Fruit fly (Drosophila melanogaster): ENCODE data around the gene CG4669.

Gene CG4669

DNA sequence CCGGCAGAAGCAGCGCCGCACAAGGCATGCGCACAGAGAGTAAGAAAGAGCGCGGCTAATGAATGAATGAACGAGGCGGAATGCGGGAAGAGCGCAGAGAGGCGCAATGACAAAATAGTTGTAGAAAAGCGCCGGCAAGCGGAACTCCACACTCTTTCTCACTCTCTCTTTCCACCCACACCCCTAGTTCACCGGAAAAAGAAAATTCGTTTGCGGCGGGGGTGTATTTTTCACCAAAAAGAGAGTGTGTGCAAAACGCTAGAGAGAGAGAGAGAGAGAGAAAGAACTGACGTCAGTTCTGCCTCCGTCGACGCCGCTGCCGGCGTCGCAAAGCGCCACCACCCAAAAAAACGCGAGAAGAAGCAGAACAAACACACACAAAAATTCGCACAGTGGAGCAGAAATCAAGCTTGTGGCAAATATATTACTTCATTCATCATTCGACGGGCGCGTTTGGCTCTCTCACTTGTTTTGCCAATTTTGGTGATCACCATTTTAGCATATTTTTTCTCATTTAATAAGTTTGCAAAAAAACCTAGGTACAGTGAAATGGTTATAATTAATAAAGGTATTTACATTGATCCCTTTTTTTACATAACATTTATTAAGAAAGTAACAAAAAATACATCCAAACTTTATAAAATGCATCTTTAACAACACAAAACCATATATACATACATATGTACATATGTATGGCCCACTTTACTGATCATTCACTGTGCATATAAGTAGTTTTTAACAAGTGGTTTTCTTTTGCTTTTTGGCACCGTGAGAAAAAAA lies 49.2 kb upstream of the CG4669 start (continued):
- TF ChIP-seq kah (GFP tag; optimal IDR thresholded peaks at IDR 0.05) (no peak), chif (GFP tag; optimal IDR thresholded peaks at IDR 0.05) (peak; percentile 33 to 39), sug (tag; optimal IDR thresholded peaks at IDR 0.05) (peak; percentile 27), Rx (GFP tag; IDR thresholded peaks at IDR 0.05) (no peak), crc (GFP tag; optimal IDR thresholded peaks at IDR 0.05) (no peak), Ssrp (tag; optimal IDR thresholded peaks at IDR 0.05) (peak; percentile 49), dpn (GFP tag; optimal IDR thresholded peaks at IDR 0.05) (peak; percentile 64 to 68), CG11093 (GFP tag; IDR thresholded peaks at IDR 0.05) (0 out of 3 replicates have a peak, but pooled peaks have one; percentile 51), tx (GFP tag; optimal IDR thresholded peaks at IDR 0.05) (no peak), Jarid2 (GFP tag; optimal IDR thresholded peaks at IDR 0.05) (no peak), esg (GFP tag; conservative IDR thresholded peaks at IDR 0.05) (peak; percentile 58; the same call in 1 of the 2 replicates), Xbp1 (GFP tag; optimal IDR thresholded peaks at IDR 0.05) (peak; percentile 55), CG16779 (GFP tag; IDR thresholded peaks at IDR 0.05) (no peak), dati (GFP tag; IDR thresholded peaks at IDR 0.05) (no peak), sens (GFP tag) (peak; percentile 24), ab (GFP tag; optimal IDR thresholded peaks at IDR 0.05) (peak; percentile 30), CTCF (GFP tag; optimal IDR thresholded peaks at IDR 0.05) (no peak), CG18599 (GFP tag; optimal IDR thresholded peaks at IDR 0.05) (peak; percentile 74), mld (GFP tag; IDR thresholded peaks at IDR 0.05; ENCODE audit: partially characterized antibody) (no peak), CG14667 (GFP tag; IDR thresholded peaks at IDR 0.05) (0 out of 2 replicates have a peak, but pooled peaks have one; percentile 17), bcd (GFP tag; optimal IDR thresholded peaks at IDR 0.05) (peak; percentile 75), CG12236 (GFP tag; optimal IDR thresholded peaks at IDR 0.05) (peak; percentile 30), CG16815 (GFP tag; optimal IDR thresholded peaks at IDR 0.05) (peak; percentile 47), CG13624 (GFP tag; optimal IDR thresholded peaks at IDR 0.05) (peak; percentile 48), NK7.1 (GFP tag; optimal IDR thresholded peaks at IDR 0.05) (peak; percentile 14), Sry-δ (GFP tag; optimal IDR thresholded peaks at IDR 0.05) (no peak), br (optimal IDR thresholded peaks at IDR 0.05) (no peak), sim (GFP tag; IDR thresholded peaks at IDR 0.05) (0 out of 2 replicates have a peak, but pooled peaks have one; percentile 55), eve (GFP tag; optimal IDR thresholded peaks at IDR 0.05) (peak in 1 of 2 experiments; percentile 35), CG6689 (GFP tag; IDR thresholded peaks at IDR 0.05) (no peak), lbe (GFP tag; optimal IDR thresholded peaks at IDR 0.05) (no peak), ttk (GFP tag; IDR thresholded peaks at IDR 0.05) (peak; percentile 33; the same call in 1 of the 2 replicates), Blimp-1 (GFP tag; optimal IDR thresholded peaks at IDR 0.05) (peak; percentile 33), pho (GFP tag; optimal IDR thresholded peaks at IDR 0.05) (peak; percentile 69), jigr1 (GFP tag; IDR thresholded peaks at IDR 0.05) (no peak), CG12659 (GFP tag; optimal IDR thresholded peaks at IDR 0.05) (peak; percentile 65), ind (GFP tag; optimal IDR thresholded peaks at IDR 0.05) (peak; percentile 60), bab2 (GFP tag; optimal IDR thresholded peaks at IDR 0.05) (peak; percentile 17), YL-1 (GFP tag; optimal IDR thresholded peaks at IDR 0.05) (peak; percentile 12), CG6254 (GFP tag; optimal IDR thresholded peaks at IDR 0.05) (peak; percentile 21), Camta (GFP tag; optimal IDR thresholded peaks at IDR 0.05) (no peak), Bgb (GFP tag; IDR thresholded peaks at IDR 0.05; ENCODE audit: partially characterized antibody) (peak; percentile 35; the same call in 1 of the 2 replicates), CG6654 (GFP tag; optimal IDR thresholded peaks at IDR 0.05) (peak; percentile 32), vvl (GFP tag; IDR thresholded peaks at IDR 0.05) (peak; percentile 61; the same call in 1 of the 2 replicates), Ets97D (GFP tag; optimal IDR thresholded peaks at IDR 0.05) (peak; percentile 43)

Data from whole organism, embryonic.